Fruit fly (Drosophila melanogaster) whole organism, embryonic: Measurements from ENCODE around the gene asun.

Source experiments
- ATbp ChIP-seq: fragments of 200-800 bp; sonication (Bioruptor generic); optimal IDR thresholded peaks from 2 replicates; lab custom pipeline; 2017; ENCODE audit warnings: missing biosample characterization, mild to moderate bottlenecking, missing genetic modification characterization, missing genetic modification reagents
- CG11723 ChIP-seq: fragments of 200-800 bp; sonication (Bioruptor generic); optimal IDR thresholded peaks from 2 replicates; lab custom pipeline; 2017; ENCODE audit warnings: missing biosample characterization, mild to moderate bottlenecking, missing genetic modification characterization
- CG12769 ChIP-seq: fragments of 200-800 bp; sonication (Bioruptor generic); optimal IDR thresholded peaks from 2 replicates; lab custom pipeline; 2019; ENCODE audit warnings: missing biosample characterization, mild to moderate bottlenecking, missing genetic modification characterization, moderate library complexity
- CG12942 ChIP-seq: fragments of 200-800 bp; sonication (Bioruptor generic); optimal IDR thresholded peaks from 3 replicates; lab custom pipeline; 2016; ENCODE audit warnings: missing biosample characterization, missing genetic modification characterization
- CG13123 ChIP-seq: fragments of 200-800 bp; sonication (Bioruptor generic); optimal IDR thresholded peaks from 2 replicates; lab custom pipeline; 2016; ENCODE audit warnings: missing biosample characterization, missing genetic modification characterization
- CG14710 ChIP-seq: fragments of 200-800 bp; sonication (Bioruptor generic); optimal IDR thresholded peaks from 3 replicates; lab custom pipeline; 2019; ENCODE audit warnings: missing biosample characterization, mild to moderate bottlenecking, missing genetic modification characterization, moderate library complexity
- CG1603 ChIP-seq: fragments of 200-800 bp; sonication (Bioruptor generic); optimal IDR thresholded peaks from 2 replicates; lab custom pipeline; 2019; ENCODE audit warnings: missing biosample characterization, mild to moderate bottlenecking, missing genetic modification characterization, moderate library complexity
- CG16813 ChIP-seq: fragments of 200-800 bp; sonication (Bioruptor generic); IDR thresholded peaks from 3 replicates; pipeline ENCODE4 v1.3.6; 2022; ENCODE audit warnings: missing biosample characterization, missing genetic modification characterization; ENCODE audit not compliant: partially characterized antibody
- CG16815 ChIP-seq: fragments of 200-800 bp; sonication (Bioruptor generic); optimal IDR thresholded peaks from 3 replicates; lab custom pipeline; 2017; ENCODE audit warnings: missing biosample characterization, mild to moderate bottlenecking, missing genetic modification characterization
- CG18599 ChIP-seq: fragments of 200-800 bp; sonication (Bioruptor generic); optimal IDR thresholded peaks from 3 replicates; lab custom pipeline; 2017; ENCODE audit warnings: missing biosample characterization, missing genetic modification characterization, mild to moderate bottlenecking, moderate library complexity, missing genetic modification reagents
- CG18764 ChIP-seq: fragments of 200-800 bp; sonication (Bioruptor generic); optimal IDR thresholded peaks from 3 replicates; lab custom pipeline; 2016; ENCODE audit warnings: missing biosample characterization, missing genetic modification characterization
- CG2712 ChIP-seq: fragments of 200-800 bp; optimal IDR thresholded peaks from 3 replicates; lab custom pipeline; 2019; ENCODE audit warnings: missing biosample characterization, mild to moderate bottlenecking, missing genetic modification characterization, moderate library complexity
- CG3065 ChIP-seq: fragments of 200-800 bp; sonication (Bioruptor generic); optimal IDR thresholded peaks from 2 replicates; lab custom pipeline; 2016; ENCODE audit warnings: missing biosample characterization, missing genetic modification characterization
- CG31388 ChIP-seq: fragments of 200-800 bp; sonication (Bioruptor generic); optimal IDR thresholded peaks from 2 replicates; lab custom pipeline; 2016; ENCODE audit warnings: missing biosample characterization, missing genetic modification characterization
- CG3163 ChIP-seq: fragments of 200-800 bp; sonication (Bioruptor generic); optimal IDR thresholded peaks from 3 replicates; lab custom pipeline; 2016; ENCODE audit warnings: missing biosample characterization, missing genetic modification characterization
- CG34224 ChIP-seq: fragments of 200-800 bp; sonication (Bioruptor generic); IDR thresholded peaks from 3 replicates; pipeline ENCODE4 v1.3.6; 2022; ENCODE audit warnings: missing biosample characterization, missing genetic modification characterization; ENCODE audit not compliant: partially characterized antibody
- CG34376 ChIP-seq: fragments of 200-800 bp; sonication (Bioruptor generic); optimal IDR thresholded peaks from 2 replicates; lab custom pipeline; 2018; ENCODE audit warnings: missing biosample characterization, mild to moderate bottlenecking, missing genetic modification characterization
- CG3726 ChIP-seq: fragments of 200-800 bp; sonication (Bioruptor generic); IDR thresholded peaks from 3 replicates; pipeline ENCODE4, ENCODE4 v1.3.6; 2022; ENCODE audit warnings: missing biosample characterization, missing genetic modification characterization
- CG43689 ChIP-seq: fragments of 200-800 bp; sonication (Bioruptor generic); IDR thresholded peaks from 2 replicates; pipeline ENCODE4 v1.3.6; 2022; ENCODE audit warnings: missing biosample characterization, missing genetic modification characterization
- CG4617 ChIP-seq: fragments of 200-800 bp; sonication (Bioruptor generic); optimal IDR thresholded peaks from 3 replicates; lab custom pipeline; 2016; ENCODE audit warnings: missing biosample characterization, missing genetic modification characterization, borderline replicate concordance
- CG5180 ChIP-seq: fragments of 200-800 bp; sonication (Bioruptor generic); optimal IDR thresholded peaks from 3 replicates; lab custom pipeline; 2017; ENCODE audit warnings: missing biosample characterization, missing genetic modification characterization, mild to moderate bottlenecking, moderate library complexity, missing genetic modification reagents
- CG6272 ChIP-seq: fragments of 200-800 bp; sonication (Bioruptor generic); IDR thresholded peaks from 2 replicates; pipeline ENCODE4 v1.3.6; 2022; ENCODE audit warnings: missing biosample characterization, missing genetic modification characterization
- CG7556 ChIP-seq: fragments of 200-800 bp; sonication (Bioruptor generic); optimal IDR thresholded peaks from 2 replicates; lab custom pipeline; 2017; ENCODE audit warnings: missing biosample characterization, mild to moderate bottlenecking, missing genetic modification characterization
- CG8388 ChIP-seq: fragments of 200-800 bp; sonication (Bioruptor generic); optimal IDR thresholded peaks from 2 replicates; lab custom pipeline; 2019; ENCODE audit warnings: missing biosample characterization, mild to moderate bottlenecking, missing genetic modification characterization, moderate library complexity
- CG9876 ChIP-seq: fragments of 200-800 bp; sonication (Bioruptor generic); optimal IDR thresholded peaks from 2 replicates; lab custom pipeline; 2016; ENCODE audit warnings: missing biosample characterization, missing genetic modification characterization
- Chrac-16 ChIP-seq: fragments of 200-800 bp; sonication (Bioruptor generic); optimal IDR thresholded peaks from 3 replicates; lab custom pipeline; 2016; ENCODE audit warnings: missing biosample characterization, missing genetic modification characterization
- Dll ChIP-seq: fragments of 200-800 bp; sonication (Bioruptor generic); IDR thresholded peaks from 4 replicates; pipeline ENCODE4 v1.3.6; 2022; ENCODE audit warnings: missing biosample characterization, missing genetic modification characterization; ENCODE audit not compliant: partially characterized antibody
- HLH3B ChIP-seq: fragments of 200-800 bp; sonication (Bioruptor generic); IDR thresholded peaks from 2 replicates; pipeline ENCODE4 v1.3.6; 2022; ENCODE audit warnings: missing biosample characterization, missing genetic modification characterization
- Hsf ChIP-seq: fragments of 200-800 bp; sonication (Bioruptor generic); optimal IDR thresholded peaks from 3 replicates; lab custom pipeline; 2016; ENCODE audit warnings: missing biosample characterization, missing genetic modification characterization
- Jarid2 ChIP-seq: fragments of 200-800 bp; sonication (Bioruptor generic); optimal IDR thresholded peaks from 3 replicates; lab custom pipeline; 2017; ENCODE audit warnings: mild to moderate bottlenecking, missing biosample characterization, missing genetic modification reagents, missing genetic modification characterization
- Lim3 ChIP-seq: fragments of 200-800 bp; sonication (Bioruptor generic); IDR thresholded peaks from 2 replicates; pipeline ENCODE4 v1.3.6; 2022; ENCODE audit warnings: missing biosample characterization, missing genetic modification characterization
- NK7.1 ChIP-seq: fragments of 200-800 bp; sonication (Bioruptor generic); optimal IDR thresholded peaks from 3 replicates; lab custom pipeline; 2016; ENCODE audit warnings: missing biosample characterization, missing genetic modification characterization
- Oli ChIP-seq: fragments of 200-800 bp; sonication (Bioruptor generic); optimal IDR thresholded peaks from 2 replicates; lab custom pipeline; 2018; ENCODE audit warnings: missing biosample characterization, mild to moderate bottlenecking, missing genetic modification characterization, moderate library complexity
- Rfx ChIP-seq: fragments of 200-800 bp; sonication (Bioruptor generic); IDR thresholded peaks from 2 replicates; pipeline ENCODE4 v1.3.6; 2022; ENCODE audit warnings: missing biosample characterization, missing genetic modification characterization
- Usf ChIP-seq: fragments of 200-800 bp; sonication (Bioruptor generic); optimal IDR thresholded peaks from 2 replicates; lab custom pipeline; 2017; ENCODE audit warnings: missing genotype, missing biosample characterization, missing genetic modification characterization
- ab ChIP-seq: fragments of 200-800 bp; sonication (Bioruptor generic); optimal IDR thresholded peaks from 2 replicates; lab custom pipeline; 2016; ENCODE audit warnings: missing biosample characterization, missing genetic modification characterization
- danr ChIP-seq: fragments of 200-800 bp; sonication (Bioruptor generic); IDR thresholded peaks from 2 replicates; pipeline ENCODE4 v1.3.6; 2022; ENCODE audit warnings: missing biosample characterization, missing genetic modification characterization
- dpn ChIP-seq, 2 experiments: fragments of 200-800 bp; sonication (Bioruptor generic); optimal IDR thresholded peaks; 3 replicates each; lab custom pipeline; 2016; ENCODE audit warnings: missing biosample characterization in 2 of 2, missing genetic modification characterization in 2 of 2
- gcm ChIP-seq: fragments of 200-800 bp; sonication (Bioruptor generic); optimal IDR thresholded peaks from 2 replicates; lab custom pipeline; 2019; ENCODE audit warnings: missing biosample characterization, mild to moderate bottlenecking, missing genetic modification characterization, moderate library complexity
- grn ChIP-seq: fragments of 200-800 bp; sonication (Bioruptor generic); optimal IDR thresholded peaks from 3 replicates; lab custom pipeline; 2017; ENCODE audit warnings: missing biosample characterization, missing genetic modification characterization
- gro ChIP-seq: fragments of 200-800 bp; sonication (Bioruptor generic); optimal IDR thresholded peaks from 2 replicates; lab custom pipeline; 2016; ENCODE audit warnings: missing biosample characterization, missing genetic modification characterization
- ham ChIP-seq: fragments of 200-800 bp; sonication (Bioruptor generic); IDR thresholded peaks from 2 replicates; pipeline ENCODE4 v1.3.6; 2022; ENCODE audit warnings: missing biosample characterization, missing genetic modification characterization
- ind ChIP-seq: fragments of 200-800 bp; sonication (Bioruptor generic); optimal IDR thresholded peaks from 3 replicates; lab custom pipeline; 2016; ENCODE audit warnings: missing biosample characterization, missing genetic modification characterization
- jing ChIP-seq: fragments of 200-800 bp; sonication (Bioruptor generic); optimal IDR thresholded peaks from 2 replicates; lab custom pipeline; 2018; ENCODE audit warnings: missing biosample characterization, mild to moderate bottlenecking, missing genetic modification characterization
- odd ChIP-seq: fragments of 200-800 bp; sonication (Bioruptor generic); optimal IDR thresholded peaks from 2 replicates; lab custom pipeline; 2017; ENCODE audit warnings: missing biosample characterization, mild to moderate bottlenecking, missing genetic modification characterization
- org-1 ChIP-seq: fragments of 200-800 bp; sonication (Bioruptor generic); optimal IDR thresholded peaks from 2 replicates; lab custom pipeline; 2017; ENCODE audit warnings: missing biosample characterization, missing genetic modification characterization
- phol ChIP-seq: fragments of 200-800 bp; sonication (Bioruptor generic); optimal IDR thresholded peaks from 3 replicates; lab custom pipeline; 2018; ENCODE audit warnings: missing biosample characterization, mild to moderate bottlenecking, missing genetic modification characterization, moderate library complexity
- pzg ChIP-seq: fragments of 200-800 bp; sonication (Bioruptor generic); optimal IDR thresholded peaks from 3 replicates; lab custom pipeline; 2018; ENCODE audit warnings: missing biosample characterization, mild to moderate bottlenecking, missing genetic modification characterization, moderate library complexity
- sens ChIP-seq: fragments of 200-800 bp; sonication (Bioruptor generic); peaks from one replicate; lab custom pipeline; 2016; ENCODE audit warnings: missing biosample characterization, missing genetic modification characterization
- vnd ChIP-seq: fragments of 200-800 bp; sonication (Bioruptor generic); IDR thresholded peaks from 3 replicates; pipeline ENCODE4 v1.3.6; 2022; ENCODE audit warnings: missing biosample characterization, missing genetic modification characterization; ENCODE audit not compliant: partially characterized antibody
- zfh1 ChIP-seq: fragments of 200-800 bp; sonication (Bioruptor generic); IDR thresholded peaks from 3 replicates; pipeline ENCODE4 v1.3.6; 2022; ENCODE audit warnings: missing biosample characterization, missing genetic modification characterization

The asun gene

DNA sequence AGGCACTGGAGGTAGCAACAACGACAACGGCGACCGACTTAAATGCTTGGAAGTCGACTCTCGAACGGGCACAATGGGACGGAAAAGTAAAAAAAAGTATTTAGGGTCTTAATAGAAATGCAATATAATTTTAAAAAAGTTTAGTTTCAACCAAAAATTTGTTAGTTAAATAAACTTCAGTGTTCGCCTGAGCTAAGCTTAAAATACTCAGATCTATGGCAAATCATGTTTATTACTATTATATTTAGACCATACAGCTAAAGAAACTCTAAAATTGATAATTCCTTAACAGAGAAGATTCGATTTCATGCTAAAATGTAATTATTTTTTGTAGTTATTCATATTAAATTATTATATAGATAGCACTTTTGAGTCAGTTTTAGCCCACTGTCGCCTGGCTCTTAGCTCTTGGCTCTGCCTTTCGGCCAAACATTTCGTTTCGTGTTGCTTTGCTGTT is 10.6 kb upstream of the asun start (continued):
- peak; percentile 73 for TF ChIP-seq CG8388 (GFP tag; lab: Kevin White, UChicago)
- TF ChIP-seq Rfx (GFP tag; lab: Robert Waterston, UW) = no peak
- TF ChIP-seq CG13123 = peak; percentile 12
- no peak for TF ChIP-seq grn
- TF ChIP-seq odd (GFP tag; lab: Kevin White, UChicago) = peak; percentile 87
- peak; percentile 95 for TF ChIP-seq CG7556 (GFP tag; lab: Kevin White, UChicago)
- peak; percentile 48 for TF ChIP-seq Hsf (GFP tag; lab: Kevin White, UChicago)
- TF ChIP-seq CG31388 = no peak
- TF ChIP-seq CG1603 (tag; lab: Kevin White, UChicago) = peak; percentile 2
- TF ChIP-seq Jarid2 = peak; percentile 67
- TF ChIP-seq CG18764 (GFP tag; lab: Kevin White, UChicago) = peak; percentile 35
- peak; percentile 85 for TF ChIP-seq CG18599
- TF ChIP-seq danr (GFP tag; lab: Robert Waterston, UW) = no peak
- no peak for TF ChIP-seq CG16813
- no peak for TF ChIP-seq Lim3
- TF ChIP-seq Dll (GFP tag; lab: Robert Waterston, UW) = no peak
- TF ChIP-seq CG16815 (GFP tag; lab: Kevin White, UChicago) = peak; percentile 70
- peak; percentile 89 for TF ChIP-seq Oli (tag; lab: Kevin White, UChicago)
- TF ChIP-seq phol (tag; lab: Kevin White, UChicago) = peak; percentile 86
- TF ChIP-seq vnd = no peak
- no peak for TF ChIP-seq CG12769
- peak; percentile 66 for TF ChIP-seq ind (GFP tag; lab: Kevin White, UChicago)
- TF ChIP-seq Usf = peak; percentile 60
- TF ChIP-seq ATbp (GFP tag; lab: Kevin White, UChicago) = peak; percentile 71
- no peak for TF ChIP-seq CG43689
- TF ChIP-seq CG9876 = no peak
- TF ChIP-seq CG3065 = no peak
- peak; percentile 76 for TF ChIP-seq CG14710 (tag; lab: Kevin White, UChicago)
- no peak for TF ChIP-seq CG3726 (GFP tag; lab: Robert Waterston, UW)
- TF ChIP-seq CG5180 (GFP tag; lab: Kevin White, UChicago) = no peak
- TF ChIP-seq CG6272 (GFP tag; lab: Robert Waterston, UW) = peak; percentile 52; the same call in 1 of the 2 replicates
- TF ChIP-seq NK7.1 (GFP tag; lab: Kevin White, UChicago) = no peak
- TF ChIP-seq ab (GFP tag; lab: Kevin White, UChicago) = no peak
- peak; percentile 54 for TF ChIP-seq CG12942 (GFP tag; lab: Kevin White, UChicago)
- peak; percentile 89 for TF ChIP-seq sens
- TF ChIP-seq CG2712 (tag; lab: Kevin White, UChicago) = peak; percentile 85
- TF ChIP-seq pzg (GFP tag; lab: Kevin White, UChicago) = no peak
- peak; percentile 59 for TF ChIP-seq CG11723
- no peak for TF ChIP-seq CG3163
- no peak for TF ChIP-seq gro (GFP tag; lab: Kevin White, UChicago)
- TF ChIP-seq Chrac-16 (GFP tag; lab: Kevin White, UChicago) = peak; percentile 42
- peak; percentile 18 for TF ChIP-seq CG4617 (GFP tag; lab: Kevin White, UChicago)
- TF ChIP-seq ham (GFP tag; lab: Robert Waterston, UW) = no peak
- TF ChIP-seq gcm (GFP tag; lab: Kevin White, UChicago) = peak; percentile 23
- TF ChIP-seq dpn (GFP tag; optimal IDR thresholded peaks at IDR 0.05; lab: Kevin White, UChicago) = peak in 1 of 2 experiments; percentile 66
- TF ChIP-seq org-1 (GFP tag; lab: Kevin White, UChicago) = peak; percentile 74
- no peak for TF ChIP-seq zfh1 (GFP tag; lab: Robert Waterston, UW)
- no peak for TF ChIP-seq CG34224
- no peak for TF ChIP-seq HLH3B (GFP tag; lab: Robert Waterston, UW)
- no peak for TF ChIP-seq jing (GFP tag; lab: Kevin White, UChicago)
- TF ChIP-seq CG34376 (GFP tag; lab: Kevin White, UChicago) = peak; percentile 15
